Worm (Caenorhabditis elegans): ENCODE results near the gene C24H10.4.

Gene C24H10.4

ce11 chrX:5085465-5085864, 26.4 kb upstream of the C24H10.4 start (continued):
- TF ChIP-seq eor-1 (tag; optimal IDR thresholded peaks at IDR 0.05), result peak in 1 of 2 experiments; percentile 37
- peak; percentile 10 for TF ChIP-seq mml-1 (tag; optimal IDR thresholded peaks at IDR 0.05)
- peak; percentile 85 for TF ChIP-seq egl-27 (tag; optimal IDR thresholded peaks at IDR 0.05)
- no peak for TF ChIP-seq nhr-28 (tag; optimal IDR thresholded peaks at IDR 0.05)
- TF ChIP-seq ceh-28 (tag; optimal IDR thresholded peaks at IDR 0.05), result peak; percentile 28
- peak; percentile 72 for TF ChIP-seq nhr-11 (tag; optimal IDR thresholded peaks at IDR 0.05)
- peak; percentile 89 for TF ChIP-seq hmg-11 (tag; optimal IDR thresholded peaks at IDR 0.05)
- TF ChIP-seq R02D3.7 (tag; optimal IDR thresholded peaks at IDR 0.05), result peak; percentile 39
- TF ChIP-seq sea-2 (GFP tag; optimal IDR thresholded peaks at IDR 0.05), result peak; percentile 3

- TF ChIP-seq unc-62 (GFP tag; optimal IDR thresholded peaks at IDR 0.05) (no peak), snpc-4 (tag; optimal IDR thresholded peaks at IDR 0.05) (no peak), aly-2 (tag; optimal IDR thresholded peaks at IDR 0.05) (no peak), hmg-11 (tag; optimal IDR thresholded peaks at IDR 0.05) (no peak), pqm-1 (tag; optimal IDR thresholded peaks at IDR 0.05) (no peak), jun-1 (tag; optimal IDR thresholded peaks at IDR 0.05) (no peak), ztf-4 (tag; optimal IDR thresholded peaks at IDR 0.05) (no peak)
Observed at ce11 chrX:5084495-5084894, 25.4 kb upstream of the C24H10.4 start, which contains the start of gene ets-5. Gene ets-5 (minus strand): TSS chrX:5084526.

- TF ChIP-seq nhr-77 (tag; optimal IDR thresholded peaks at IDR 0.05) (no peak), nhr-76 (tag; optimal IDR thresholded peaks at IDR 0.05) (no peak), unc-62 (GFP tag; optimal IDR thresholded peaks at IDR 0.05) (no peak), pqm-1 (tag; optimal IDR thresholded peaks at IDR 0.05) (no peak), nhr-25 (tag; optimal IDR thresholded peaks at IDR 0.05) (no peak), unc-39 (tag; optimal IDR thresholded peaks at IDR 0.05) (no peak), ama-1 (optimal IDR thresholded peaks at IDR 0.05) (no peak), sea-2 (GFP tag; optimal IDR thresholded peaks at IDR 0.05) (no peak), jun-1 (tag; optimal IDR thresholded peaks at IDR 0.05) (no peak), lsy-12 (tag; optimal IDR thresholded peaks at IDR 0.05) (no peak), ceh-9 (tag; optimal IDR thresholded peaks at IDR 0.05) (no peak), skn-1 (tag; optimal IDR thresholded peaks at IDR 0.05) (no peak), R02D3.7 (tag; optimal IDR thresholded peaks at IDR 0.05) (no peak), pha-4 (tag; optimal IDR thresholded peaks at IDR 0.05) (no peak), lin-39 (tag; optimal IDR thresholded peaks at IDR 0.05) (no peak), daf-12 (tag; optimal IDR thresholded peaks at IDR 0.05) (no peak), ceh-82 (tag; optimal IDR thresholded peaks at IDR 0.05) (no peak), nhr-67 (tag; optimal IDR thresholded peaks at IDR 0.05) (no peak)
Observed at ce11 chrX:5084080-5084479, 25.0 kb upstream of the C24H10.4 start.

ce11 chrX:5079297-5079696, 20.2 kb upstream of the C24H10.4 start:
- TF ChIP-seq ceh-28 (tag; optimal IDR thresholded peaks at IDR 0.05) (no peak), nhr-77 (tag; optimal IDR thresholded peaks at IDR 0.05) (no peak), zag-1 (tag; optimal IDR thresholded peaks at IDR 0.05) (no peak), daf-12 (tag; optimal IDR thresholded peaks at IDR 0.05) (no peak), nfya-1 (tag; optimal IDR thresholded peaks at IDR 0.05; ENCODE audit: insufficient read depth) (peak; percentile 31), nhr-67 (tag; optimal IDR thresholded peaks at IDR 0.05) (no peak), pqm-1 (tag; optimal IDR thresholded peaks at IDR 0.05) (no peak), nhr-25 (tag; optimal IDR thresholded peaks at IDR 0.05) (peak; percentile 32), elt-2 (tag; optimal IDR thresholded peaks at IDR 0.05) (no peak), nhr-43 (tag; optimal IDR thresholded peaks at IDR 0.05; ENCODE audit: poor library complexity, severe bottlenecking) (no peak), unc-39 (tag; optimal IDR thresholded peaks at IDR 0.05) (no peak), ama-1 (optimal IDR thresholded peaks at IDR 0.05) (no peak), nhr-23 (tag; optimal IDR thresholded peaks at IDR 0.05) (no peak)

ce11 chrX:5077696-5078343, 18.8 kb upstream of the C24H10.4 start, which contains the start of gene cal-5:
Gene cal-5 (minus strand): TSS chrX:5077961.
- TF ChIP-seq nhr-25 (tag; optimal IDR thresholded peaks at IDR 0.05) (peak; percentile 68), nhr-43 (tag; optimal IDR thresholded peaks at IDR 0.05; ENCODE audit: poor library complexity, severe bottlenecking) (no peak), tbx-2 (tag; optimal IDR thresholded peaks at IDR 0.05) (peak; percentile 12), nhr-23 (tag; optimal IDR thresholded peaks at IDR 0.05) (peak; percentile 59), pqm-1 (tag; optimal IDR thresholded peaks at IDR 0.05) (peak; percentile 64), ztf-11 (tag; optimal IDR thresholded peaks at IDR 0.05) (no peak), hmg-11 (tag; optimal IDR thresholded peaks at IDR 0.05) (peak; percentile 21), lsy-12 (tag; optimal IDR thresholded peaks at IDR 0.05) (peak; percentile 21), skn-1 (tag; optimal IDR thresholded peaks at IDR 0.05) (no peak), ama-1 (optimal IDR thresholded peaks at IDR 0.05) (peak; percentile 58), elt-2 (tag; optimal IDR thresholded peaks at IDR 0.05) (peak; percentile 89), zag-1 (tag; optimal IDR thresholded peaks at IDR 0.05) (no peak), pha-4 (tag; optimal IDR thresholded peaks at IDR 0.05) (peak; percentile 25), nhr-11 (tag; optimal IDR thresholded peaks at IDR 0.05) (no peak)
